Fruit fly (Drosophila melanogaster): ENCODE results near the gene CG31816.

dm6 chr2L:16549859-16550258 is 7.5 kb downstream of the CG31816 start, which contains the start of gene CG5968:
- TF ChIP-seq CG34406 (GFP tag; optimal IDR thresholded peaks at IDR 0.05) (no peak), svp (GFP tag) (peak; percentile 20), CG8319 (GFP tag; optimal IDR thresholded peaks at IDR 0.05) (no peak), CG11762 (GFP tag; optimal IDR thresholded peaks at IDR 0.05; ENCODE audit: insufficient read depth) (no peak), Hr38 (GFP tag; optimal IDR thresholded peaks at IDR 0.05) (no peak), CG15336 (GFP tag; IDR thresholded peaks at IDR 0.05) (no peak), CG4318 (GFP tag; optimal IDR thresholded peaks at IDR 0.05) (no peak)
